Worm (Caenorhabditis elegans): ENCODE results near the gene R07D5.2.

ce11 chrX:15087752-15088151, 28.7 kb downstream of the R07D5.2 start:
- TF ChIP-seq dve-1 (tag; optimal IDR thresholded peaks at IDR 0.05) (no peak), mec-3 (tag; optimal IDR thresholded peaks at IDR 0.05; ENCODE audit: borderline replicate concordance) (no peak), pax-1 (tag; optimal IDR thresholded peaks at IDR 0.05) (no peak), ceh-24 (tag; optimal IDR thresholded peaks at IDR 0.05) (no peak), ama-1 (optimal IDR thresholded peaks at IDR 0.05) (no peak), dmd-4 (tag; optimal IDR thresholded peaks at IDR 0.05; ENCODE audit: borderline replicate concordance) (no peak), ceh-6 (GFP tag; optimal IDR thresholded peaks at IDR 0.05) (no peak), ceh-18 (tag; optimal IDR thresholded peaks at IDR 0.05) (no peak), F13H6.1 (tag; optimal IDR thresholded peaks at IDR 0.05) (no peak), lim-6 (tag; optimal IDR thresholded peaks at IDR 0.05) (no peak)

All from whole organism, late embryonic.